Worm (Caenorhabditis elegans): ENCODE measurements around the gene ZC412.3.

The ZC412.3 gene

ce11 chrV:14855626-14856025 is 15.7 kb downstream of the ZC412.3 start (continued):
- 0 out of 2 replicates have a peak, but pooled peaks have one; percentile 46 for TF ChIP-seq F39B2.1 (GFP tag; IDR thresholded peaks at IDR 0.05)
- TF ChIP-seq F33H1.4 (GFP tag; IDR thresholded peaks at IDR 0.05) = peak; percentile 17; the same call in 1 of the 2 replicates

ce11 chrV:14854261-14854660 is 17.1 kb downstream of the ZC412.3 start:
- TF ChIP-seq xnd-1 (tag; optimal IDR thresholded peaks at IDR 0.05) = no peak
- no peak for TF ChIP-seq hsf-1 (GFP tag; IDR thresholded peaks at IDR 0.05)
- no peak for TF ChIP-seq F57C9.4 (tag; optimal IDR thresholded peaks at IDR 0.05)
- no peak for TF ChIP-seq let-526 (GFP tag; IDR thresholded peaks at IDR 0.05)
- no peak for TF ChIP-seq ama-1 (optimal IDR thresholded peaks at IDR 0.05)
- no peak for TF ChIP-seq ama-1 (GFP tag; optimal IDR thresholded peaks at IDR 0.05)
- TF ChIP-seq him-1 (tag; optimal IDR thresholded peaks at IDR 0.05) = no peak
- TF ChIP-seq K11D2.4 (GFP tag; IDR thresholded peaks at IDR 0.05) = no peak
- no peak for TF ChIP-seq nhr-80 (tag; optimal IDR thresholded peaks at IDR 0.05)
- no peak for TF ChIP-seq ceh-79 (tag; optimal IDR thresholded peaks at IDR 0.05)
- no peak for TF ChIP-seq madf-8 (GFP tag; conservative IDR thresholded peaks at IDR 0.05)
- TF ChIP-seq ceh-91 (GFP tag; IDR thresholded peaks at IDR 0.05) = no peak
- TF ChIP-seq nfya-2 (GFP tag; IDR thresholded peaks at IDR 0.05) = no peak
- no peak for TF ChIP-seq unc-62 (GFP tag; optimal IDR thresholded peaks at IDR 0.05)
- TF ChIP-seq ztf-3 (GFP tag; optimal IDR thresholded peaks at IDR 0.05) = no peak
- no peak for TF ChIP-seq ekl-4 (GFP tag; IDR thresholded peaks at IDR 0.05)
- no peak for TF ChIP-seq attf-6 (GFP tag; IDR thresholded peaks at IDR 0.05)
- TF ChIP-seq mxl-1 (tag; optimal IDR thresholded peaks at IDR 0.05) = no peak
- no peak for TF ChIP-seq cebp-2 (GFP tag; IDR thresholded peaks at IDR 0.05)
- TF ChIP-seq egrh-3 (GFP tag; IDR thresholded peaks at IDR 0.05) = no peak
- no peak for TF ChIP-seq ztf-25 (GFP tag; IDR thresholded peaks at IDR 0.05)

DNA sequence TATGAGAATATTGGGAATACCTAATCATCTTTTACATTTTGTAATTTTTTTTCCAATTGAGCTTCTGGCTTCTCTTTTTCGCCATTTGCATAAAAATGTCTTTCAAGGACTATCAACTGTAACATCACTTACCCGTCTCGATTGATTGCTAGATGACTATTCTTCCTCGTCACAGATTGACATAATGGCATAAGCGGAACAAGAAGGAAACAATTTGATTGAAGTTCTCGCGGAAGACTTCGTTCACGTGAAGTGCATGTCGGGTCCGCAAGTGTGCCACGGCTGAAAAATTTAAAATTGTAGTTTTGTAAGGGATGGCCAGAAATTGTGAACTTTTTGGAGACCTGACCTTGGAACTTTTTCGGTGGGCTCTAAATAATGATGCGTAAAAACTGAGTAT is 17.6 kb downstream of the ZC412.3 start:
- peak; percentile 24 for TF ChIP-seq nhr-80 (tag; optimal IDR thresholded peaks at IDR 0.05)
- TF ChIP-seq let-607 (tag; optimal IDR thresholded peaks at IDR 0.05) = peak in 1 of 2 experiments; percentile 74
- no peak for TF ChIP-seq tbp1 (GFP tag; optimal IDR thresholded peaks at IDR 0.05)

- TF ChIP-seq F10E7.11 (tag; optimal IDR thresholded peaks at IDR 0.05) (no peak), Y53F4B.3 (GFP tag; IDR thresholded peaks at IDR 0.05) (no peak), tbx-9 (tag; optimal IDR thresholded peaks at IDR 0.05; ENCODE audit: borderline replicate concordance) (no peak), athp-1 (tag; optimal IDR thresholded peaks at IDR 0.05) (no peak), tbp1 (GFP tag; optimal IDR thresholded peaks at IDR 0.05) (no peak), dox-1 (GFP tag; IDR thresholded peaks at IDR 0.05) (no peak)
Measured at ce11 chrV:14852620-14853019, 18.7 kb downstream of the ZC412.3 start.

DNA sequence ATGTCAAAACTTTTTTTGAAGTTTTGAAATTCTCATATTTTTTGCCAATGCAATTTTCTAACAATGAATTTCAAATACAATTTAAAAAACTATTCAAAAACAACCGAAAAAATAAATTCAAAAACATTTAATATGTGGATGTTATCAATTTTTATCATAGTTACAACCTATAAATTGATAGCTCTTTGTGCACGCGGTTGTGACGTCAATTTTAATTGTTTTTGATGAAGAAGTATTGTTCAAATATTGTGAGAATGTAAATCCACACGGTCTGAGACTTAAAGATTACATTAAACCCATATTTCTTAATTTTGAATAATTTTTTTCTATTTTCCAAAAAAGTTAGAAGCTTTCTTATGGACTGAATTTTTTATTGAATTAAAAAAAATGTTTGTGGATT is 19.4 kb downstream of the ZC412.3 start:
- TF ChIP-seq hmg-1.2 (GFP tag; IDR thresholded peaks at IDR 0.05) (no peak), somi-1 (GFP tag; optimal IDR thresholded peaks at IDR 0.05) (no peak), madf-8 (GFP tag; conservative IDR thresholded peaks at IDR 0.05) (no peak), F52B5.7 (tag; optimal IDR thresholded peaks at IDR 0.05) (no peak), nfyb-1 (GFP tag; IDR thresholded peaks at IDR 0.05) (no peak)
